Fruit fly (Drosophila melanogaster) whole organism, pupa: ENCODE measurements around the gene Or83c.

ENCODE experiments used
- CG10348 ChIP-seq: fragments of 200-800 bp; sonication (Bioruptor generic); IDR thresholded peaks from 2 replicates; pipeline ENCODE4 v1.3.6; 2022; ENCODE audit warnings: missing biosample characterization, missing genetic modification characterization
- CG13204 ChIP-seq: fragments of 200-800 bp; sonication (Bioruptor generic); optimal IDR thresholded peaks from 2 replicates; lab custom pipeline; 2018; ENCODE audit warnings: missing biosample characterization, mild to moderate bottlenecking, missing genetic modification characterization, moderate library complexity
- CG14655 ChIP-seq: fragments of 200-800 bp; sonication (Bioruptor generic); optimal IDR thresholded peaks from 3 replicates; lab custom pipeline; 2017; ENCODE audit warnings: mild to moderate bottlenecking, missing biosample characterization, missing genetic modification reagents, missing genetic modification characterization
- CG15710 ChIP-seq: fragments of 200-800 bp; sonication (Bioruptor generic); optimal IDR thresholded peaks from 2 replicates; lab custom pipeline; 2018; ENCODE audit warnings: missing biosample characterization, mild to moderate bottlenecking, missing genetic modification characterization, moderate library complexity
- CG34367 ChIP-seq: fragments of 200-800 bp; sonication (Bioruptor generic); optimal IDR thresholded peaks from 2 replicates; lab custom pipeline; 2018; ENCODE audit warnings: missing biosample characterization, mild to moderate bottlenecking, missing genetic modification characterization
- CG4496 ChIP-seq: fragments of 200-800 bp; sonication (Bioruptor generic); IDR thresholded peaks from 3 replicates; pipeline ENCODE4 v1.3.6; 2022; ENCODE audit warnings: missing biosample characterization, missing genetic modification characterization
- CG9948 ChIP-seq: fragments of 200-800 bp; sonication (Bioruptor generic); optimal IDR thresholded peaks from 2 replicates; lab custom pipeline; 2018; ENCODE audit warnings: missing biosample characterization, mild to moderate bottlenecking, missing genetic modification characterization, moderate library complexity
- Ets98B ChIP-seq: fragments of 200-800 bp; sonication (Bioruptor generic); IDR thresholded peaks from 2 replicates; pipeline ENCODE4 v1.3.6; 2022; ENCODE audit warnings: missing biosample characterization, missing genetic modification characterization
- Pif1A ChIP-seq: fragments of 200-800 bp; sonication (Bioruptor generic); optimal IDR thresholded peaks from 3 replicates; lab custom pipeline; 2016; ENCODE audit warnings: missing biosample characterization, missing genetic modification characterization
- Pif1B ChIP-seq: fragments of 200-800 bp; sonication (Bioruptor generic); optimal IDR thresholded peaks from 3 replicates; lab custom pipeline; 2016; ENCODE audit warnings: missing biosample characterization, missing genetic modification characterization
- Snoo ChIP-seq: fragments of 200-800 bp; sonication (Bioruptor generic); optimal IDR thresholded peaks from 3 replicates; lab custom pipeline; 2017; ENCODE audit warnings: missing biosample characterization, mild to moderate bottlenecking, missing genetic modification characterization, inconsistent platforms
- gl ChIP-seq: fragments of 200-800 bp; sonication (Bioruptor generic); optimal IDR thresholded peaks from 2 replicates; lab custom pipeline; 2018; ENCODE audit warnings: missing biosample characterization, mild to moderate bottlenecking, missing genetic modification characterization
- rn ChIP-seq: fragments of 200-800 bp; sonication (Bioruptor generic); IDR thresholded peaks from 2 replicates; pipeline ENCODE4 v1.3.6; 2022; ENCODE audit warnings: missing biosample characterization, missing genetic modification characterization

DNA sequence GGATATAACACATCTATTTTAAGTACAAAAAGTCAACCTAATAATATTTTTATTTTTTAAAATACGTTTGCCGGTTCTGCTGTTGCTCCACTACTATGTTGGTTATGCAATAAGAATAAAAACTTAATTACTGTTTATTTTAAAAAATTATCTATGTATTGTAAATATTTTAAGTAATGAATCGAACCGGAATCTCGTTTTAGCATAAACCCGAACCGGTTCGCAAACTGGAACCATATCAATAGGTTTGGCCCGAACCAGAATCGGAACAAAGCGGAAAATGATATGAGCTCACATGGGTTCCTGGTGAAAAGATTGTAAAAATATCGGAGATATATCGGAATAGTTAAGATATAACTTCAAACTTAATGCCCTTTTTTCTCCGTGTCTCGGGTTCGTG, 28.6 kb upstream of the Or83c start:
- peak; percentile 9 for TF ChIP-seq Snoo (tag; lab: Kevin White, UChicago)
- TF ChIP-seq CG4496 (GFP tag; lab: Robert Waterston, UW), result peak; percentile 20; the same call in 1 of the 3 replicates
- no peak for TF ChIP-seq Pif1A (GFP tag; lab: Kevin White, UChicago)
- TF ChIP-seq gl (tag; lab: Kevin White, UChicago), result no peak
- no peak for TF ChIP-seq CG34367 (tag; lab: Kevin White, UChicago)
- no peak for TF ChIP-seq rn (GFP tag; lab: Robert Waterston, UW)
- TF ChIP-seq CG13204, result no peak
- TF ChIP-seq CG9948 (tag; lab: Kevin White, UChicago), result peak; percentile 50
- no peak for TF ChIP-seq CG10348 (GFP tag; lab: Robert Waterston, UW)
- no peak for TF ChIP-seq Ets98B (GFP tag; lab: Robert Waterston, UW)
- TF ChIP-seq CG15710 (tag; lab: Kevin White, UChicago), result peak; percentile 57
- TF ChIP-seq Pif1B (GFP tag; lab: Kevin White, UChicago), result peak; percentile 22
- peak; percentile 61 for TF ChIP-seq CG14655
